Worm (Caenorhabditis elegans) whole organism, young adult: ENCODE results near the gene sre-38.

Experiments
- B0019.2 ChIP-seq: fragments of 200-800 bp; sonication (Bioruptor generic); conservative IDR thresholded peaks from 2 replicates; pipeline ENCODE4 v1.3.6; 2022; ENCODE audit warnings: missing genetic modification reagents, missing genetic modification characterization, missing compliant biosample characterization
- F33H1.4 ChIP-seq: fragments of 200-800 bp; sonication (Bioruptor generic); IDR thresholded peaks from 2 replicates; pipeline ENCODE4 v1.3.6; 2022; ENCODE audit warnings: missing genetic modification reagents, missing genetic modification characterization, missing compliant biosample characterization
- F49E8.2 ChIP-seq: sonication (generic microtip); optimal IDR thresholded peaks from 3 replicates; lab custom pipeline; 2017; ENCODE audit warnings: missing genetic modification characterization, mild to moderate bottlenecking, missing compliant biosample characterization, antibody characterized with exemption, moderate library complexity; ENCODE audit not compliant: insufficient read depth
- T26A5.8 ChIP-seq: sonication (generic microtip); optimal IDR thresholded peaks from 2 replicates; lab custom pipeline; 2016; ENCODE audit warnings: missing genetic modification characterization, missing compliant biosample characterization
- ccch-3 ChIP-seq: fragments of 200-800 bp; sonication (Bioruptor generic); optimal IDR thresholded peaks from 2 replicates; lab custom pipeline; 2018; ENCODE audit warnings: mild to moderate bottlenecking, missing genetic modification characterization, missing compliant biosample characterization
- cebp-2 ChIP-seq: fragments of 200-800 bp; sonication (Bioruptor generic); IDR thresholded peaks from 2 replicates; pipeline ENCODE4 v1.3.6; 2022; ENCODE audit warnings: missing genetic modification characterization, missing compliant biosample characterization
- ceh-91 ChIP-seq: fragments of 200-800 bp; sonication (Bioruptor generic); IDR thresholded peaks from 2 replicates; pipeline ENCODE4 v1.3.6; 2022; ENCODE audit warnings: missing genetic modification reagents, missing genetic modification characterization, missing compliant biosample characterization
- dox-1 ChIP-seq: fragments of 200-800 bp; sonication (Bioruptor generic); IDR thresholded peaks from 2 replicates; pipeline ENCODE4 v1.3.6; 2022; ENCODE audit warnings: missing genetic modification reagents, missing genetic modification characterization, missing compliant biosample characterization
- efl-1 ChIP-seq: fragments of 150-350 bp; optimal IDR thresholded peaks from 2 replicates; lab custom pipeline; 2014; ENCODE audit warnings: missing biosample characterization, missing genetic modification reagents, missing genetic modification characterization
- egl-18 ChIP-seq: fragments of 200-800 bp; sonication (Bioruptor generic); IDR thresholded peaks from 2 replicates; pipeline ENCODE4 v1.3.6; 2022; ENCODE audit warnings: missing genetic modification reagents, missing genetic modification characterization, missing compliant biosample characterization
- fkh-3 ChIP-seq: sonication (generic microtip); optimal IDR thresholded peaks from 2 replicates; lab custom pipeline; 2016; ENCODE audit warnings: mild to moderate bottlenecking, missing genetic modification characterization, missing compliant biosample characterization
- gei-17 ChIP-seq: fragments of 200-800 bp; sonication (Bioruptor generic); optimal IDR thresholded peaks from 2 replicates; lab custom pipeline; 2018; ENCODE audit warnings: mild to moderate bottlenecking, missing genetic modification characterization, missing compliant biosample characterization
- lin-40 ChIP-seq: sonication (generic microtip); optimal IDR thresholded peaks from 2 replicates; lab custom pipeline; 2016; ENCODE audit warnings: missing genetic modification characterization, mild to moderate bottlenecking, missing compliant biosample characterization, missing genotype, missing genetic modification reagents
- lsl-1 ChIP-seq: fragments of 200-800 bp; sonication (Bioruptor generic); optimal IDR thresholded peaks from 2 replicates; lab custom pipeline; 2018; ENCODE audit warnings: mild to moderate bottlenecking, missing genetic modification characterization, moderate library complexity, missing compliant biosample characterization
- lsy-27 ChIP-seq: sonication (generic microtip); optimal IDR thresholded peaks from 2 replicates; lab custom pipeline; 2017; ENCODE audit warnings: missing genetic modification characterization, mild to moderate bottlenecking, missing compliant biosample characterization, antibody characterized with exemption, missing genotype, borderline replicate concordance; ENCODE audit not compliant: insufficient read depth
- madf-6 ChIP-seq: fragments of 200-800 bp; sonication (Bioruptor generic); IDR thresholded peaks from 2 replicates; pipeline ENCODE4 v1.3.6; 2022; ENCODE audit warnings: missing genetic modification reagents, missing genetic modification characterization, missing compliant biosample characterization
- nfya-1 ChIP-seq: sonication (generic microtip); optimal IDR thresholded peaks from 2 replicates; lab custom pipeline; 2017; ENCODE audit warnings: antibody characterized with exemption, missing compliant biosample characterization, missing genetic modification characterization, borderline replicate concordance; ENCODE audit not compliant: insufficient read depth
- nfyb-1 ChIP-seq: fragments of 200-800 bp; sonication (Bioruptor generic); IDR thresholded peaks from 2 replicates; pipeline ENCODE4 v1.3.6; 2022; ENCODE audit warnings: missing genetic modification reagents, missing genetic modification characterization, missing compliant biosample characterization
- nhr-27 ChIP-seq: fragments of 200-800 bp; sonication (Bioruptor generic); optimal IDR thresholded peaks from 2 replicates; lab custom pipeline; 2018; ENCODE audit warnings: mild to moderate bottlenecking, missing genetic modification characterization, moderate library complexity, missing compliant biosample characterization
- repo-1 ChIP-seq: sonication (generic microtip); optimal IDR thresholded peaks from 2 replicates; lab custom pipeline; 2017; ENCODE audit warnings: mild to moderate bottlenecking, missing genetic modification characterization, missing compliant biosample characterization
- snpc-3.4 ChIP-seq: sonication (generic microtip); optimal IDR thresholded peaks from 2 replicates; lab custom pipeline; 2017; ENCODE audit warnings: missing genetic modification characterization, mild to moderate bottlenecking, missing compliant biosample characterization, antibody characterized with exemption, moderate library complexity, missing genotype, missing genetic modification reagents
- somi-1 ChIP-seq: fragments of 200-800 bp; sonication (Bioruptor generic); optimal IDR thresholded peaks from 2 replicates; lab custom pipeline; 2018; ENCODE audit warnings: mild to moderate bottlenecking, missing genetic modification characterization, missing compliant biosample characterization
- tbp1 ChIP-seq: fragments of 200-800 bp; sonication (Bioruptor generic); optimal IDR thresholded peaks from 2 replicates; lab custom pipeline; 2018; ENCODE audit warnings: mild to moderate bottlenecking, missing genetic modification characterization, missing compliant biosample characterization
- tbx-9 ChIP-seq: sonication (generic microtip); optimal IDR thresholded peaks from 2 replicates; lab custom pipeline; 2016; ENCODE audit warnings: borderline replicate concordance, missing genetic modification characterization, inconsistent platforms, missing compliant biosample characterization
- tlf-1 ChIP-seq: fragments of 200-800 bp; sonication (Bioruptor generic); optimal IDR thresholded peaks from 2 replicates; lab custom pipeline; 2018; ENCODE audit warnings: mild to moderate bottlenecking, missing genetic modification characterization, missing compliant biosample characterization
- xnd-1 ChIP-seq: sonication (generic microtip); optimal IDR thresholded peaks from 2 replicates; lab custom pipeline; 2016; ENCODE audit warnings: missing genotype, missing genetic modification reagents, missing genetic modification characterization, missing compliant biosample characterization
- ztf-18 ChIP-seq: sonication (generic microtip); optimal IDR thresholded peaks from 2 replicates; lab custom pipeline; 2016; ENCODE audit warnings: missing genotype, mild to moderate bottlenecking, missing genetic modification characterization, missing compliant biosample characterization
- ztf-22 ChIP-seq: fragments of 200-800 bp; sonication (Bioruptor generic); optimal IDR thresholded peaks from 2 replicates; lab custom pipeline; 2018; ENCODE audit warnings: mild to moderate bottlenecking, missing genetic modification characterization, moderate library complexity, missing compliant biosample characterization

The sre-38 gene

ce11 chrII:12460602-12461453, 3.5 kb downstream of the sre-38 start, which contains the start of gene tag-280:
tag-280 (plus strand) TSS chrII:12460652.
- TF ChIP-seq ztf-18 (no peak), F33H1.4 (GFP tag; lab: Robert Waterston, UW) (peak; percentile 66), madf-6 (peak; percentile 61; the same call in 1 of the 2 replicates), xnd-1 (tag; lab: Kevin White, UChicago) (peak; percentile 36), lsl-1 (peak; percentile 75)

- TF ChIP-seq gei-17 (GFP tag; lab: Kevin White, UChicago) = no peak
- no peak for TF ChIP-seq ceh-91 (GFP tag; lab: Robert Waterston, UW)
- TF ChIP-seq tlf-1 = no peak
- no peak for TF ChIP-seq ztf-22 (GFP tag; lab: Kevin White, UChicago)
- no peak for TF ChIP-seq cebp-2 (GFP tag; lab: Robert Waterston, UW)
- TF ChIP-seq tbx-9 (tag; lab: Kevin White, UChicago) = no peak
- TF ChIP-seq nfya-1 (tag; lab: Kevin White, UChicago) = no peak
- no peak for TF ChIP-seq snpc-3.4 (tag; lab: Kevin White, UChicago)
- no peak for TF ChIP-seq repo-1
- no peak for TF ChIP-seq lsl-1
- no peak for TF ChIP-seq dox-1 (GFP tag; lab: Robert Waterston, UW)
- TF ChIP-seq nhr-27 (tag; lab: Kevin White, UChicago) = no peak
- TF ChIP-seq lin-40 (tag; lab: Kevin White, UChicago) = no peak
Observed at ce11 chrII:12462244-12462643, 4.9 kb downstream of the sre-38 start, which contains the start of gene F15A4.2. F15A4.2 (plus strand) TSS chrII:12462544.

- TF ChIP-seq lin-40 (tag; lab: Kevin White, UChicago) (no peak), B0019.2 (GFP tag; lab: Robert Waterston, UW) (no peak), snpc-3.4 (tag; lab: Kevin White, UChicago) (no peak), efl-1 (no peak), xnd-1 (tag; lab: Kevin White, UChicago) (no peak)
- TF ChIP-seq, all 124 proteins: peak for 0
Observed at ce11 chrII:12465557-12465956, 8.2 kb downstream of the sre-38 start, which contains the start of gene sre-37. sre-37 (plus strand) TSS chrII:12465857.

- no peak for TF ChIP-seq T26A5.8
- TF ChIP-seq F49E8.2 (tag; lab: Kevin White, UChicago) = no peak
- no peak for TF ChIP-seq ccch-3 (GFP tag; lab: Kevin White, UChicago)
- TF ChIP-seq tbp1 (GFP tag; lab: Kevin White, UChicago) = no peak
- TF ChIP-seq ztf-22 (GFP tag; lab: Kevin White, UChicago) = no peak
- no peak for TF ChIP-seq somi-1 (GFP tag; lab: Kevin White, UChicago)
- no peak for TF ChIP-seq fkh-3 (tag; lab: Kevin White, UChicago)
- no peak for TF ChIP-seq nfyb-1 (GFP tag; lab: Robert Waterston, UW)
- no peak for TF ChIP-seq egl-18 (GFP tag; lab: Robert Waterston, UW)
- no peak for TF ChIP-seq lsy-27 (tag; lab: Kevin White, UChicago)
Observed at ce11 chrII:12467047-12467446, 9.7 kb downstream of the sre-38 start, which contains the start of gene srg-16. srg-16 (plus strand) TSS chrII:12467133.
